Worm (Caenorhabditis elegans) whole organism, young adult: Measurements from ENCODE around the gene M163.21.

Experiments
- B0035.1 ChIP-seq: sonication (generic microtip); optimal IDR thresholded peaks from 2 replicates; lab custom pipeline; 2016; ENCODE audit warnings: missing genetic modification characterization, mild to moderate bottlenecking, missing compliant biosample characterization, missing genotype, missing genetic modification reagents
- C06A6.2 ChIP-seq: fragments of 200-800 bp; sonication (Bioruptor generic); conservative IDR thresholded peaks from 2 replicates; pipeline ENCODE4 v1.3.6; 2022; ENCODE audit warnings: missing genetic modification characterization, missing compliant biosample characterization
- C17E4.6 ChIP-seq: fragments of 200-800 bp; sonication (Bioruptor generic); IDR thresholded peaks from 2 replicates; pipeline ENCODE4 v1.3.6; 2022; ENCODE audit warnings: missing genetic modification reagents, missing genetic modification characterization, missing compliant biosample characterization
- F10E7.11 ChIP-seq: sonication (generic microtip); optimal IDR thresholded peaks from 2 replicates; lab custom pipeline; 2017; ENCODE audit warnings: mild to moderate bottlenecking, missing genetic modification characterization, moderate library complexity, missing compliant biosample characterization
- F39B2.1 ChIP-seq: fragments of 200-800 bp; sonication (Bioruptor generic); IDR thresholded peaks from 2 replicates; pipeline ENCODE4 v1.3.6; 2022; ENCODE audit warnings: missing genetic modification reagents, missing genetic modification characterization, missing compliant biosample characterization
- F49E8.2 ChIP-seq: sonication (generic microtip); optimal IDR thresholded peaks from 3 replicates; lab custom pipeline; 2017; ENCODE audit warnings: missing genetic modification characterization, mild to moderate bottlenecking, missing compliant biosample characterization, antibody characterized with exemption, moderate library complexity; ENCODE audit not compliant: insufficient read depth
- F57C9.4 ChIP-seq: sonication (generic microtip); optimal IDR thresholded peaks from 2 replicates; lab custom pipeline; 2017; ENCODE audit warnings: mild to moderate bottlenecking, missing genetic modification characterization, missing compliant biosample characterization
- K11D2.4 ChIP-seq: fragments of 200-800 bp; sonication (Bioruptor generic); IDR thresholded peaks from 2 replicates; pipeline ENCODE4 v1.3.6; 2022; ENCODE audit warnings: missing genetic modification reagents, missing genetic modification characterization, missing compliant biosample characterization
- Y53G8AR.9 ChIP-seq: fragments of 200-800 bp; sonication (Bioruptor generic); conservative IDR thresholded peaks from 2 replicates; pipeline ENCODE4 v1.3.6; 2022; ENCODE audit warnings: missing genetic modification reagents, missing genetic modification characterization, missing compliant biosample characterization
- Y79H2A.3 ChIP-seq: fragments of 200-800 bp; sonication (Bioruptor generic); conservative IDR thresholded peaks from 2 replicates; pipeline ENCODE4 v1.3.6; 2022; ENCODE audit warnings: missing genetic modification reagents, missing genetic modification characterization, missing compliant biosample characterization
- Y95B8A.8 ChIP-seq: fragments of 200-800 bp; sonication (Bioruptor generic); IDR thresholded peaks from 2 replicates; pipeline ENCODE4 v1.3.6; 2022; ENCODE audit warnings: missing genetic modification reagents, missing genetic modification characterization, missing compliant biosample characterization
- ZK185.1 ChIP-seq: sonication (generic microtip); optimal IDR thresholded peaks from 2 replicates; lab custom pipeline; 2016; ENCODE audit warnings: mild to moderate bottlenecking, missing genetic modification characterization, missing compliant biosample characterization; ENCODE audit not compliant: poor library complexity, severe bottlenecking
- atf-7 ChIP-seq: sonication (generic microtip); optimal IDR thresholded peaks from 2 replicates; lab custom pipeline; 2017; ENCODE audit warnings: mild to moderate bottlenecking, missing genetic modification characterization, missing compliant biosample characterization
- attf-5 ChIP-seq: fragments of 200-800 bp; sonication (Bioruptor generic); optimal IDR thresholded peaks from 2 replicates; lab custom pipeline; 2018; ENCODE audit warnings: mild to moderate bottlenecking, missing genetic modification characterization, missing compliant biosample characterization
- ceh-100 ChIP-seq: fragments of 200-800 bp; sonication (Bioruptor generic); IDR thresholded peaks from 2 replicates; pipeline ENCODE4 v1.3.6; 2022; ENCODE audit warnings: missing genetic modification reagents, missing genetic modification characterization, missing compliant biosample characterization
- ceh-27 ChIP-seq: fragments of 200-800 bp; sonication (Bioruptor generic); optimal IDR thresholded peaks from 2 replicates; lab custom pipeline; 2018; ENCODE audit warnings: mild to moderate bottlenecking, missing genetic modification characterization, moderate library complexity, missing compliant biosample characterization
- chd-7 ChIP-seq: sonication (generic microtip); optimal IDR thresholded peaks from 2 replicates; lab custom pipeline; 2016; ENCODE audit warnings: mild to moderate bottlenecking, missing genetic modification characterization, moderate library complexity, missing compliant biosample characterization
- efl-1 ChIP-seq: fragments of 150-350 bp; optimal IDR thresholded peaks from 2 replicates; lab custom pipeline; 2014; ENCODE audit warnings: missing biosample characterization, missing genetic modification reagents, missing genetic modification characterization
- egl-18 ChIP-seq: fragments of 200-800 bp; sonication (Bioruptor generic); IDR thresholded peaks from 2 replicates; pipeline ENCODE4 v1.3.6; 2022; ENCODE audit warnings: missing genetic modification reagents, missing genetic modification characterization, missing compliant biosample characterization
- egrh-3 ChIP-seq: fragments of 200-800 bp; sonication (Bioruptor generic); IDR thresholded peaks from 2 replicates; pipeline ENCODE4 v1.3.6; 2022; ENCODE audit warnings: missing genetic modification reagents, missing genetic modification characterization, missing compliant biosample characterization
- gei-17 ChIP-seq: fragments of 200-800 bp; sonication (Bioruptor generic); optimal IDR thresholded peaks from 2 replicates; lab custom pipeline; 2018; ENCODE audit warnings: mild to moderate bottlenecking, missing genetic modification characterization, missing compliant biosample characterization
- him-1 ChIP-seq: sonication (generic microtip); optimal IDR thresholded peaks from 2 replicates; lab custom pipeline; 2016; ENCODE audit warnings: missing genotype, missing genetic modification reagents, missing genetic modification characterization, missing compliant biosample characterization
- hrde-1 ChIP-seq: sonication (generic microtip); optimal IDR thresholded peaks from 2 replicates; lab custom pipeline; 2016; ENCODE audit warnings: missing genetic modification characterization, mild to moderate bottlenecking, missing compliant biosample characterization, moderate library complexity, missing genotype, missing genetic modification reagents, borderline replicate concordance
- hsf-1 ChIP-seq: fragments of 200-800 bp; sonication (Bioruptor generic); IDR thresholded peaks from 2 replicates; pipeline ENCODE4 v1.3.6; 2022; ENCODE audit warnings: missing genetic modification reagents, missing genetic modification characterization, missing compliant biosample characterization
- let-526 ChIP-seq: fragments of 200-800 bp; sonication (Bioruptor generic); IDR thresholded peaks from 2 replicates; pipeline ENCODE4 v1.3.6; 2022; ENCODE audit warnings: missing genetic modification reagents, missing genetic modification characterization, missing compliant biosample characterization
- lin-26 ChIP-seq: fragments of 200-800 bp; sonication (Bioruptor generic); IDR thresholded peaks from 2 replicates; pipeline ENCODE4 v1.3.6; 2022; ENCODE audit warnings: missing genetic modification reagents, missing genetic modification characterization, missing compliant biosample characterization
- lin-35 ChIP-seq, 3 experiments: fragments of 150-350 bp in 2 of 3; sonication (generic microtip) in 1 of 3; optimal IDR thresholded peaks; 2 replicates each; lab custom pipeline; 2014 to 2018; ENCODE audit warnings: missing biosample characterization in 3 of 3, missing genetic modification characterization in 3 of 3, missing genetic modification reagents in 3 of 3
- lin-54 ChIP-seq: fragments of 200-800 bp; sonication (Bioruptor generic); optimal IDR thresholded peaks from 2 replicates; lab custom pipeline; 2018; ENCODE audit warnings: mild to moderate bottlenecking, missing genetic modification characterization, missing compliant biosample characterization
- lsl-1 ChIP-seq: fragments of 200-800 bp; sonication (Bioruptor generic); optimal IDR thresholded peaks from 2 replicates; lab custom pipeline; 2018; ENCODE audit warnings: mild to moderate bottlenecking, missing genetic modification characterization, moderate library complexity, missing compliant biosample characterization
- madf-6 ChIP-seq: fragments of 200-800 bp; sonication (Bioruptor generic); IDR thresholded peaks from 2 replicates; pipeline ENCODE4 v1.3.6; 2022; ENCODE audit warnings: missing genetic modification reagents, missing genetic modification characterization, missing compliant biosample characterization
- mes-4 ChIP-seq: sonication (generic microtip); optimal IDR thresholded peaks from 2 replicates; lab custom pipeline; 2016; ENCODE audit warnings: missing genotype, missing genetic modification characterization, missing compliant biosample characterization
- mxl-1 ChIP-seq: sonication (generic microtip); optimal IDR thresholded peaks from 2 replicates; lab custom pipeline; 2016; ENCODE audit warnings: missing genetic modification characterization, missing compliant biosample characterization
- nhr-120 ChIP-seq: fragments of 200-800 bp; sonication (Bioruptor generic); IDR thresholded peaks from 2 replicates; pipeline ENCODE4 v1.3.6; 2022; ENCODE audit warnings: missing genetic modification characterization, missing compliant biosample characterization
- nhr-179 ChIP-seq: sonication (generic microtip); optimal IDR thresholded peaks from 2 replicates; lab custom pipeline; 2016; ENCODE audit warnings: mild to moderate bottlenecking, missing genetic modification characterization, missing compliant biosample characterization
- nhr-27 ChIP-seq: fragments of 200-800 bp; sonication (Bioruptor generic); optimal IDR thresholded peaks from 2 replicates; lab custom pipeline; 2018; ENCODE audit warnings: mild to moderate bottlenecking, missing genetic modification characterization, moderate library complexity, missing compliant biosample characterization
- nhr-90 ChIP-seq: sonication (generic microtip); optimal IDR thresholded peaks from 2 replicates; lab custom pipeline; 2016; ENCODE audit warnings: missing genotype, mild to moderate bottlenecking, missing genetic modification characterization, missing compliant biosample characterization
- pha-4 ChIP-seq: fragments of 150-350 bp; sonication (generic microtip); optimal IDR thresholded peaks from 2 replicates; lab custom pipeline; 2014; ENCODE audit warnings: missing biosample characterization, missing genetic modification reagents, missing genetic modification characterization
- rec-8 ChIP-seq, 2 experiments: sonication (generic microtip); optimal IDR thresholded peaks; 2 replicates each; lab custom pipeline; 2016; ENCODE audit warnings: mild to moderate bottlenecking in 2 of 2, missing genetic modification characterization in 2 of 2, missing genetic modification reagents in 2 of 2, missing genotype in 2 of 2, missing biosample characterization in 1 of 2, missing compliant biosample characterization in 1 of 2, moderate library complexity in 1 of 2
- sea-2 ChIP-seq: fragments of 200-800 bp; sonication (Bioruptor generic); IDR thresholded peaks from 2 replicates; pipeline ENCODE4 v1.3.6; 2022; ENCODE audit warnings: missing genetic modification characterization, missing compliant biosample characterization
- snpc-3.4 ChIP-seq: sonication (generic microtip); optimal IDR thresholded peaks from 2 replicates; lab custom pipeline; 2017; ENCODE audit warnings: missing genetic modification characterization, mild to moderate bottlenecking, missing compliant biosample characterization, antibody characterized with exemption, moderate library complexity, missing genotype, missing genetic modification reagents
- snpc-4 ChIP-seq, 5 experiments: fragments of 150-350 bp in 1 of 5; sonication (generic microtip) in 4 of 5; optimal IDR thresholded peaks; 2 replicates each; lab custom pipeline; 2014 to 2018; ENCODE audit warnings: missing genetic modification characterization in 5 of 5, missing biosample characterization in 3 of 5, antibody characterized with exemption in 2 of 5, mild to moderate bottlenecking in 2 of 5, missing compliant biosample characterization in 2 of 5, missing genotype in 2 of 5, moderate library complexity in 2 of 5, missing genetic modification reagents in 1 of 5
- somi-1 ChIP-seq: fragments of 200-800 bp; sonication (Bioruptor generic); optimal IDR thresholded peaks from 2 replicates; lab custom pipeline; 2018; ENCODE audit warnings: mild to moderate bottlenecking, missing genetic modification characterization, missing compliant biosample characterization
- zfh-2 ChIP-seq: fragments of 200-800 bp; sonication (Bioruptor generic); conservative IDR thresholded peaks from 2 replicates; pipeline ENCODE4 v1.3.6; 2022; ENCODE audit warnings: missing genetic modification reagents, missing genetic modification characterization, missing compliant biosample characterization
- ztf-28 ChIP-seq: fragments of 200-800 bp; sonication (Bioruptor generic); IDR thresholded peaks from 2 replicates; pipeline ENCODE4 v1.3.6; 2022; ENCODE audit warnings: missing genetic modification reagents, missing genetic modification characterization, missing compliant biosample characterization
- ztf-3 ChIP-seq: fragments of 200-800 bp; sonication (Bioruptor generic); optimal IDR thresholded peaks from 2 replicates; lab custom pipeline; 2018; ENCODE audit warnings: mild to moderate bottlenecking, missing genetic modification characterization, missing compliant biosample characterization
- ztf-6 ChIP-seq: fragments of 200-800 bp; sonication (Bioruptor generic); IDR thresholded peaks from 2 replicates; pipeline ENCODE4 v1.3.6; 2022; ENCODE audit warnings: missing genetic modification reagents, missing genetic modification characterization, missing compliant biosample characterization

The M163.21 gene

ce11 chrX:14476625-14477257, 10.1 kb downstream of the M163.21 start (continued):
- TF ChIP-seq sea-2 (GFP tag; lab: Robert Waterston, UW) (no peak), F10E7.11 (tag; lab: Kevin White, UChicago) (no peak), hrde-1 (tag; lab: Kevin White, UChicago) (no peak), ztf-6 (GFP tag; lab: Robert Waterston, UW) (no peak), atf-7 (tag; lab: Kevin White, UChicago) (peak; percentile 51), K11D2.4 (peak; percentile 53; the same call in 1 of the 2 replicates), gei-17 (peak; percentile 65), F39B2.1 (no peak), lin-35 (GFP tag; optimal IDR thresholded peaks at IDR 0.05; lab: Kevin White, UChicago) (no peak), lin-26 (GFP tag; lab: Robert Waterston, UW) (peak; percentile 63), C06A6.2 (GFP tag; lab: Robert Waterston, UW) (0 out of 2 replicates have a peak, but pooled peaks have one; percentile 10), zfh-2 (no peak), mes-4 (tag; lab: Kevin White, UChicago) (no peak), Y53G8AR.9 (GFP tag; lab: Robert Waterston, UW) (no peak), F49E8.2 (no peak), snpc-4 (GFP tag; optimal IDR thresholded peaks at IDR 0.05; lab: Kevin White, UChicago) (peak; percentile 89), snpc-4 (tag; optimal IDR thresholded peaks at IDR 0.05; lab: Kevin White, UChicago) (peak; percentile 97 to 100 (median 99)), madf-6 (no peak), ZK185.1 (tag; lab: Kevin White, UChicago) (peak; percentile 94), chd-7 (tag; lab: Kevin White, UChicago) (peak; percentile 81), hsf-1 (GFP tag; lab: Robert Waterston, UW) (no peak), ceh-100 (GFP tag; lab: Robert Waterston, UW) (no peak), him-1 (tag; lab: Kevin White, UChicago) (no peak), lsl-1 (GFP tag; lab: Kevin White, UChicago) (no peak), pha-4 (peak; percentile 6), nhr-27 (tag; lab: Kevin White, UChicago) (peak; percentile 39), nhr-179 (tag; lab: Kevin White, UChicago) (no peak), snpc-3.4 (peak; percentile 4), rec-8 (tag; optimal IDR thresholded peaks at IDR 0.05; lab: Kevin White, UChicago) (peak in 1 of 2 experiments; percentile 22), attf-5 (GFP tag; lab: Kevin White, UChicago) (peak; percentile 40), Y95B8A.8 (GFP tag; lab: Robert Waterston, UW) (no peak), efl-1 (GFP tag; lab: Kevin White, UChicago) (no peak), B0035.1 (no peak), ztf-3 (peak; percentile 44), nhr-90 (peak; percentile 64), lin-54 (GFP tag; lab: Kevin White, UChicago) (no peak), C17E4.6 (no peak), ceh-27 (GFP tag; lab: Kevin White, UChicago) (no peak), F57C9.4 (tag; lab: Kevin White, UChicago) (no peak), egl-18 (no peak), mxl-1 (tag; lab: Kevin White, UChicago) (no peak), ztf-28 (GFP tag; lab: Robert Waterston, UW) (no peak), nhr-120 (GFP tag; lab: Robert Waterston, UW) (0 out of 2 replicates have a peak, but pooled peaks have one; percentile 71), let-526 (GFP tag; lab: Robert Waterston, UW) (no peak), egrh-3 (GFP tag; lab: Robert Waterston, UW) (no peak), somi-1 (GFP tag; lab: Kevin White, UChicago) (no peak), Y79H2A.3 (GFP tag; lab: Robert Waterston, UW) (no peak)
